Fruit fly (Drosophila melanogaster) whole organism, wandering third instar larva: ENCODE results near the gene Uch.

Source experiments
- N ChIP-seq: fragments of >200 bp; optimal IDR thresholded peaks from 2 replicates; lab custom pipeline; 2018; ENCODE audit warnings: missing biosample characterization, missing external identifiers, missing genetic modification characterization
- Vsx2 ChIP-seq: fragments of 200-300, 225-300 bp; sonication (Bioruptor generic); optimal IDR thresholded peaks from 2 replicates; lab custom pipeline; 2018; ENCODE audit warnings: missing biosample characterization, missing genetic modification characterization; ENCODE audit not compliant: partially characterized antibody
- dmrt93B ChIP-seq: fragments of 200-800 bp; sonication (Bioruptor generic); optimal IDR thresholded peaks from 2 replicates; lab custom pipeline; 2018; ENCODE audit warnings: missing biosample characterization, mild to moderate bottlenecking, missing genetic modification characterization
- psq ChIP-seq: fragments of 200-800 bp; sonication (Bioruptor generic); optimal IDR thresholded peaks from 3 replicates; lab custom pipeline; 2017; ENCODE audit warnings: missing biosample characterization, mild to moderate bottlenecking, missing genetic modification characterization, moderate library complexity

DNA sequence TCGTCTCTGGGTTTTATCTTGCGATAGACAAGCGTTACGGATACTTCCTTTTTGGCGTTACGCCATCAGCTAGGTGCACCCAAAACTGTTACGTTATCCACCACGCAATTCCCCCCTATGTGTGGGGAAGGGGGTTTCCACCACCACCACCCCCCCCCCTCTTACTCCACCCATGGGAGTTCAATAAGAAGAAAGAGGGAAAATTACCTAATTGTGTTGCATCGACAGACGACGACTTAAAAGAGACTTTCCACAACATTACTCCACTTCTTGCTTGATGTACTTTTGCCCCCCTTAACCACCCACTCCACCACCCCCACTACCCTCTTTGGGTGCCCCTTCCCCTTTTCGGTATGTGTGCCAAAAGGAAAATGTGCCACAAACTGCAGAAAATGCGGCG, 40.8 kb downstream of the Uch start:
- no peak for TF ChIP-seq psq (GFP tag; lab: Kevin White, UChicago)
- no peak for TF ChIP-seq N (GFP tag; lab: Kevin White, UChicago)
- TF ChIP-seq Vsx2: no peak
- TF ChIP-seq dmrt93B: no peak
